Worm (Caenorhabditis elegans) whole organism, L2 larva: ENCODE data around the gene pros-1.

Experiments
- C34F6.9 ChIP-seq: fragments of 150-350 bp; optimal IDR thresholded peaks from 2 replicates; lab custom pipeline; 2014; ENCODE audit warnings: missing biosample characterization, missing genetic modification characterization
- F13H6.1 ChIP-seq: sonication (generic microtip); optimal IDR thresholded peaks from 2 replicates; lab custom pipeline; 2016; ENCODE audit warnings: missing genetic modification characterization, missing compliant biosample characterization
- R02D3.7 ChIP-seq: fragments of 150-350 bp; optimal IDR thresholded peaks from 2 replicates; lab custom pipeline; 2014; ENCODE audit warnings: missing biosample characterization, missing genetic modification characterization
- Y55F3AM.14 ChIP-seq: fragments of 200-800 bp; sonication (Bioruptor generic); optimal IDR thresholded peaks from 2 replicates; lab custom pipeline; 2018; ENCODE audit warnings: mild to moderate bottlenecking, missing genetic modification characterization, missing compliant biosample characterization
- ZK546.5 ChIP-seq: sonication (generic microtip); optimal IDR thresholded peaks from 2 replicates; lab custom pipeline; 2017; ENCODE audit warnings: missing biosample characterization, missing genetic modification characterization
- alr-1 ChIP-seq: fragments of 150-350 bp; optimal IDR thresholded peaks from 2 replicates; lab custom pipeline; 2014; ENCODE audit warnings: missing biosample characterization, missing genetic modification characterization
- aly-2 ChIP-seq: fragments of 150-350 bp; optimal IDR thresholded peaks from 2 replicates; lab custom pipeline; 2014; ENCODE audit warnings: missing biosample characterization, missing genetic modification characterization
- ama-1 ChIP-seq: fragments of 150-350 bp; optimal IDR thresholded peaks from 2 replicates; lab custom pipeline; 2018; ENCODE audit warnings: inconsistent platforms
- blmp-1 ChIP-seq: sonication (generic microtip); optimal IDR thresholded peaks from 2 replicates; lab custom pipeline; 2017; ENCODE audit warnings: missing genetic modification characterization, mild to moderate bottlenecking, missing compliant biosample characterization, antibody characterized with exemption, moderate library complexity; ENCODE audit not compliant: insufficient read depth
- ceh-16 ChIP-seq: fragments of 150-350 bp; optimal IDR thresholded peaks from 2 replicates; lab custom pipeline; 2014; ENCODE audit warnings: missing biosample characterization, missing genetic modification characterization
- ceh-82 ChIP-seq: fragments of 150-350 bp; optimal IDR thresholded peaks from 2 replicates; lab custom pipeline; 2014; ENCODE audit warnings: missing biosample characterization, missing genetic modification characterization
- crh-2 ChIP-seq: sonication (generic microtip); optimal IDR thresholded peaks from 2 replicates; lab custom pipeline; 2017; ENCODE audit warnings: missing biosample characterization, missing genetic modification characterization
- dmd-4 ChIP-seq: sonication (generic microtip); optimal IDR thresholded peaks from 2 replicates; lab custom pipeline; 2017; ENCODE audit warnings: missing biosample characterization, missing genetic modification characterization
- egl-27 ChIP-seq: sonication (generic microtip); optimal IDR thresholded peaks from 3 replicates; lab custom pipeline; 2017; ENCODE audit warnings: missing biosample characterization, missing genetic modification reagents, missing genetic modification characterization
- elt-1 ChIP-seq: fragments of 150-350 bp; optimal IDR thresholded peaks from 2 replicates; lab custom pipeline; 2014; ENCODE audit warnings: missing biosample characterization, missing genetic modification characterization
- elt-3 ChIP-seq: sonication (generic microtip); optimal IDR thresholded peaks from 2 replicates; lab custom pipeline; 2017; ENCODE audit warnings: missing biosample characterization, missing genetic modification characterization
- fos-1 ChIP-seq: fragments of 150-350 bp; optimal IDR thresholded peaks from 2 replicates; lab custom pipeline; 2014; ENCODE audit warnings: missing biosample characterization, missing genetic modification characterization
- gmeb-1 ChIP-seq: fragments of 150-350 bp; optimal IDR thresholded peaks from 2 replicates; lab custom pipeline; 2014; ENCODE audit warnings: missing biosample characterization, missing genetic modification characterization
- lin-11 ChIP-seq: fragments of 150-350 bp; sonication (generic microtip); optimal IDR thresholded peaks from 2 replicates; lab custom pipeline; 2014; ENCODE audit warnings: missing biosample characterization, missing genetic modification characterization, inconsistent platforms, mixed read lengths
- lin-13 ChIP-seq: fragments of 150-350 bp; optimal IDR thresholded peaks from 2 replicates; lab custom pipeline; 2014; ENCODE audit warnings: missing biosample characterization, missing genetic modification reagents, missing genetic modification characterization
- lin-39 ChIP-seq: fragments of 150-350 bp; optimal IDR thresholded peaks from 2 replicates; lab custom pipeline; 2014; ENCODE audit warnings: missing biosample characterization, missing genetic modification reagents, missing genetic modification characterization
- lsy-2 ChIP-seq, 2 experiments: fragments of 150-350 bp in 1 of 2; sonication (generic microtip) in 1 of 2; optimal IDR thresholded peaks; 2 replicates each; lab custom pipeline; 2014 to 2017; ENCODE audit warnings: missing biosample characterization in 2 of 2, missing genetic modification characterization in 2 of 2
- mab-5 ChIP-seq: fragments of 150-350 bp; optimal IDR thresholded peaks from 2 replicates; lab custom pipeline; 2014; ENCODE audit warnings: missing biosample characterization, missing genetic modification characterization
- mbf-1 ChIP-seq: sonication (generic microtip); optimal IDR thresholded peaks from 2 replicates; lab custom pipeline; 2017; ENCODE audit warnings: missing biosample characterization, missing genetic modification characterization
- mdl-1 ChIP-seq, 2 experiments: fragments of 150-350 bp in 1 of 2; sonication (generic microtip) in 1 of 2; optimal IDR thresholded peaks; 2 replicates each; lab custom pipeline; 2017; ENCODE audit warnings: missing biosample characterization in 2 of 2, missing genetic modification characterization in 2 of 2
- nhr-10 ChIP-seq: sonication (generic microtip); optimal IDR thresholded peaks from 2 replicates; lab custom pipeline; 2017; ENCODE audit warnings: missing biosample characterization, missing genetic modification characterization
- nhr-11 ChIP-seq: fragments of 150-350 bp; optimal IDR thresholded peaks from 2 replicates; lab custom pipeline; 2014; ENCODE audit warnings: missing biosample characterization, missing genetic modification characterization
- nhr-12 ChIP-seq: fragments of 150-350 bp; optimal IDR thresholded peaks from 2 replicates; lab custom pipeline; 2014; ENCODE audit warnings: missing biosample characterization, missing genetic modification characterization
- nhr-129 ChIP-seq: fragments of 150-350 bp; optimal IDR thresholded peaks from 2 replicates; lab custom pipeline; 2014; ENCODE audit warnings: missing biosample characterization, missing genetic modification characterization
- nhr-21 ChIP-seq: fragments of 150-350 bp; optimal IDR thresholded peaks from 2 replicates; lab custom pipeline; 2014; ENCODE audit warnings: missing biosample characterization, missing genetic modification characterization
- nhr-23 ChIP-seq: fragments of 150-350 bp; optimal IDR thresholded peaks from 2 replicates; lab custom pipeline; 2014; ENCODE audit warnings: missing biosample characterization, missing genetic modification reagents, missing genetic modification characterization
- nhr-237 ChIP-seq: fragments of 150-350 bp; optimal IDR thresholded peaks from 2 replicates; lab custom pipeline; 2014; ENCODE audit warnings: missing biosample characterization, missing genetic modification characterization
- nhr-25 ChIP-seq: fragments of 150-350 bp; sonication (generic microtip); optimal IDR thresholded peaks from 3 replicates; lab custom pipeline; 2014; ENCODE audit warnings: missing biosample characterization, missing genetic modification characterization
- nhr-6 ChIP-seq: fragments of 150-350 bp; optimal IDR thresholded peaks from 2 replicates; lab custom pipeline; 2014; ENCODE audit warnings: missing biosample characterization, missing genetic modification characterization
- nhr-77 ChIP-seq: fragments of 150-350 bp; optimal IDR thresholded peaks from 2 replicates; lab custom pipeline; 2014; ENCODE audit warnings: missing biosample characterization, missing genetic modification characterization
- peb-1 ChIP-seq: fragments of 150-350 bp; optimal IDR thresholded peaks from 2 replicates; lab custom pipeline; 2014; ENCODE audit warnings: missing biosample characterization, missing genetic modification characterization
- sem-4 ChIP-seq: fragments of 150-350 bp; optimal IDR thresholded peaks from 2 replicates; lab custom pipeline; 2014; ENCODE audit warnings: missing biosample characterization, missing genetic modification reagents, missing genetic modification characterization
- skn-1 ChIP-seq: sonication (generic microtip); optimal IDR thresholded peaks from 2 replicates; lab custom pipeline; 2017; ENCODE audit warnings: missing biosample characterization, missing genetic modification characterization
- sma-3 ChIP-seq: sonication (generic microtip); optimal IDR thresholded peaks from 2 replicates; lab custom pipeline; 2016; ENCODE audit warnings: missing genetic modification reagents, missing genetic modification characterization, missing compliant biosample characterization
- sma-9 ChIP-seq, 2 experiments: fragments of 150-350 bp in 1 of 2; sonication (generic microtip) in 1 of 2; optimal IDR thresholded peaks; 2 replicates each; lab custom pipeline; 2014 to 2016; ENCODE audit warnings: missing genetic modification characterization in 2 of 2, mild to moderate bottlenecking in 1 of 2, missing biosample characterization in 1 of 2, missing compliant biosample characterization in 1 of 2, missing genetic modification reagents in 1 of 2, moderate library complexity in 1 of 2
- snpc-4 ChIP-seq: fragments of 150-350 bp; optimal IDR thresholded peaks from 2 replicates; lab custom pipeline; 2014; ENCODE audit warnings: missing biosample characterization, missing genetic modification characterization
- unc-39 ChIP-seq: fragments of 150-350 bp; optimal IDR thresholded peaks from 2 replicates; lab custom pipeline; 2014; ENCODE audit warnings: missing biosample characterization, missing genetic modification characterization
- unc-55 ChIP-seq: fragments of 150-350 bp; sonication (generic microtip); optimal IDR thresholded peaks from 3 replicates; lab custom pipeline; 2014; ENCODE audit warnings: missing biosample characterization, missing genetic modification reagents, missing genetic modification characterization
- unc-62 ChIP-seq: fragments of 150-350 bp; optimal IDR thresholded peaks from 2 replicates; lab custom pipeline; 2014; ENCODE audit warnings: missing biosample characterization, missing genetic modification reagents, missing genetic modification characterization
- zag-1 ChIP-seq: fragments of 150-350 bp; optimal IDR thresholded peaks from 2 replicates; lab custom pipeline; 2014; ENCODE audit warnings: missing biosample characterization, missing genetic modification characterization
- ztf-1 ChIP-seq: fragments of 200-800 bp; sonication (Bioruptor generic); conservative IDR thresholded peaks from 2 replicates; pipeline ENCODE4 v1.3.6; 2022; ENCODE audit warnings: missing genetic modification characterization, missing compliant biosample characterization
- ztf-11 ChIP-seq: sonication (generic microtip); optimal IDR thresholded peaks from 2 replicates; lab custom pipeline; 2017; ENCODE audit warnings: missing biosample characterization, missing genetic modification characterization
- ztf-4 ChIP-seq: fragments of 150-350 bp; optimal IDR thresholded peaks from 2 replicates; lab custom pipeline; 2014; ENCODE audit warnings: missing biosample characterization, missing genetic modification characterization

The pros-1 gene

ce11 chrIII:8108490-8108889 lies 41.4 kb downstream of the pros-1 start, which contains the start of gene C14B9.3:
TSS of gene C14B9.3 (plus strand) at chrIII:8108790.
- TF ChIP-seq ceh-16 (tag; lab: Kevin White, UChicago) (no peak), nhr-21 (tag; lab: Kevin White, UChicago) (no peak), F13H6.1 (tag; lab: Kevin White, UChicago) (no peak), dmd-4 (tag; lab: Kevin White, UChicago) (no peak), unc-55 (GFP tag; lab: Kevin White, UChicago) (no peak), sma-9 (GFP tag; optimal IDR thresholded peaks at IDR 0.05; lab: Kevin White, UChicago) (no peak), sma-9 (tag; optimal IDR thresholded peaks at IDR 0.05; lab: Kevin White, UChicago) (no peak), sem-4 (no peak), ztf-1 (GFP tag; lab: Robert Waterston, UW) (no peak)

ce11 chrIII:8109459-8110057 lies 42.5 kb downstream of the pros-1 start:
- TF ChIP-seq ZK546.5 (tag; lab: Kevin White, UChicago) (no peak), nhr-21 (tag; lab: Kevin White, UChicago) (peak; percentile 82), Y55F3AM.14 (GFP tag; lab: Kevin White, UChicago) (peak; percentile 61), ztf-1 (GFP tag; lab: Robert Waterston, UW) (no peak), sma-3 (GFP tag; lab: Kevin White, UChicago) (peak; percentile 67), aly-2 (tag; lab: Kevin White, UChicago) (no peak), egl-27 (tag; lab: Kevin White, UChicago) (peak; percentile 8), dmd-4 (tag; lab: Kevin White, UChicago) (no peak), nhr-25 (peak; percentile 20), nhr-6 (no peak), nhr-23 (tag; lab: Kevin White, UChicago) (no peak), mbf-1 (tag; lab: Kevin White, UChicago) (no peak), sma-9 (GFP tag; optimal IDR thresholded peaks at IDR 0.05; lab: Kevin White, UChicago) (peak; percentile 66), sma-9 (tag; optimal IDR thresholded peaks at IDR 0.05; lab: Kevin White, UChicago) (no peak), skn-1 (tag; lab: Kevin White, UChicago) (no peak), ztf-11 (tag; lab: Kevin White, UChicago) (no peak), mab-5 (tag; lab: Kevin White, UChicago) (no peak), sem-4 (peak; percentile 48), lsy-2 (tag; optimal IDR thresholded peaks at IDR 0.05; lab: Kevin White, UChicago) (peak; percentile 73 to 81), elt-1 (tag; lab: Kevin White, UChicago) (no peak), nhr-11 (tag; lab: Kevin White, UChicago) (no peak), nhr-10 (tag; lab: Kevin White, UChicago) (no peak), lin-11 (tag; lab: Kevin White, UChicago) (peak; percentile 59), peb-1 (tag; lab: Kevin White, UChicago) (no peak), unc-55 (GFP tag; lab: Kevin White, UChicago) (peak; percentile 59), snpc-4 (tag; lab: Kevin White, UChicago) (peak; percentile 0), unc-39 (tag; lab: Kevin White, UChicago) (no peak), gmeb-1 (tag; lab: Kevin White, UChicago) (peak; percentile 66), nhr-129 (tag; lab: Kevin White, UChicago) (peak; percentile 84), zag-1 (tag; lab: Kevin White, UChicago) (no peak), alr-1 (tag; lab: Kevin White, UChicago) (no peak), ztf-4 (tag; lab: Kevin White, UChicago) (peak; percentile 47), blmp-1 (tag; lab: Kevin White, UChicago) (no peak), mdl-1 (tag; optimal IDR thresholded peaks at IDR 0.05; lab: Kevin White, UChicago) (no peak), unc-62 (GFP tag; lab: Kevin White, UChicago) (no peak), elt-3 (no peak), nhr-237 (tag; lab: Kevin White, UChicago) (no peak), ceh-82 (tag; lab: Kevin White, UChicago) (no peak), lin-39 (no peak), lin-13 (GFP tag; lab: Kevin White, UChicago) (peak; percentile 70), ceh-16 (tag; lab: Kevin White, UChicago) (peak; percentile 8), nhr-77 (no peak), R02D3.7 (tag; lab: Kevin White, UChicago) (no peak), ama-1 (lab: Kevin White, UChicago) (no peak), nhr-12 (tag; lab: Kevin White, UChicago) (no peak), F13H6.1 (tag; lab: Kevin White, UChicago) (peak; percentile 63), fos-1 (tag; lab: Kevin White, UChicago) (peak; percentile 33), crh-2 (tag; lab: Kevin White, UChicago) (peak; percentile 51), C34F6.9 (tag; lab: Kevin White, UChicago) (peak; percentile 75)
